Worm (Caenorhabditis elegans) whole organism, L1 larva: ENCODE measurements around the gene nmy-1.
A peak's percentile ranks its signal among the peaks of the same experiment; 100 is the strongest.

Experiments used
- C04F5.9 ChIP-seq: sonication (generic microtip); optimal IDR thresholded peaks from 2 replicates; lab custom pipeline; 2016; ENCODE audit warnings: missing genetic modification characterization, missing compliant biosample characterization
- aly-2 ChIP-seq: fragments of 150-350 bp; optimal IDR thresholded peaks from 2 replicates; lab custom pipeline; 2014; ENCODE audit warnings: missing biosample characterization, missing genetic modification characterization
- ama-1 ChIP-seq: fragments of 150-350 bp; optimal IDR thresholded peaks from 2 replicates; lab custom pipeline; 2014
- blmp-1 ChIP-seq: fragments of 150-350 bp; optimal IDR thresholded peaks from 2 replicates; lab custom pipeline; 2014; ENCODE audit warnings: missing biosample characterization, missing genetic modification characterization
- ceh-82 ChIP-seq, 3 experiments: fragments of 150-350 bp in 1 of 3; sonication (generic microtip) in 2 of 3; optimal IDR thresholded peaks; 2 replicates each; lab custom pipeline; 2014 to 2017; ENCODE audit warnings: missing biosample characterization in 3 of 3, missing genetic modification characterization in 3 of 3
- ceh-88 ChIP-seq: fragments of 200-800 bp; sonication (Bioruptor generic); IDR thresholded peaks from 2 replicates; pipeline ENCODE4 v1.3.6; 2022; ENCODE audit warnings: missing genetic modification characterization, missing compliant biosample characterization
- dpl-1 ChIP-seq, 3 experiments: fragments of 150-350 bp in 2 of 3; sonication (generic microtip) in 1 of 3; optimal IDR thresholded peaks; 2 replicates each; lab custom pipeline; 2014 to 2017; ENCODE audit warnings: missing biosample characterization in 3 of 3, missing genetic modification characterization in 3 of 3, missing genetic modification reagents in 3 of 3
- dsc-1 ChIP-seq: sonication (generic microtip); optimal IDR thresholded peaks from 2 replicates; lab custom pipeline; 2016; ENCODE audit warnings: mild to moderate bottlenecking, missing genetic modification characterization, missing compliant biosample characterization
- efl-1 ChIP-seq, 4 experiments: fragments of 150-350 bp; optimal IDR thresholded peaks in 3 of 4; peaks in 1 of 4; 1 replicate in 1 of 4; 2 replicates in 3 of 4; lab custom pipeline; 2014; ENCODE audit warnings: missing biosample characterization in 2 of 4, missing genetic modification characterization in 2 of 4, missing genetic modification reagents in 2 of 4
- efl-3 ChIP-seq: fragments of 200-800 bp; sonication (Bioruptor generic); optimal IDR thresholded peaks from 2 replicates; lab custom pipeline; 2018; ENCODE audit warnings: mild to moderate bottlenecking, missing genetic modification characterization, missing compliant biosample characterization
- egl-27 ChIP-seq, 2 experiments: fragments of 150-350 bp in 1 of 2; sonication (generic microtip); optimal IDR thresholded peaks; 3 replicates each; lab custom pipeline; 2017 to 2018; ENCODE audit warnings: missing biosample characterization in 2 of 2, missing genetic modification characterization in 2 of 2, missing genetic modification reagents in 2 of 2
- elt-3 ChIP-seq, 6 experiments: fragments of 150-350 bp in 1 of 6; sonication (generic microtip); optimal IDR thresholded peaks; 2 replicates each; lab custom pipeline; 2017 to 2018; ENCODE audit warnings: missing biosample characterization in 6 of 6, missing genetic modification characterization in 6 of 6, inconsistent platforms in 1 of 6
- fkh-4 ChIP-seq: sonication (generic microtip); optimal IDR thresholded peaks from 2 replicates; lab custom pipeline; 2016; ENCODE audit warnings: missing compliant biosample characterization, missing genetic modification characterization, borderline replicate concordance
- grh-1 ChIP-seq: fragments of 200-800 bp; sonication (Bioruptor generic); IDR thresholded peaks from 2 replicates; pipeline ENCODE4 v1.3.6; 2022; ENCODE audit warnings: missing genetic modification reagents, missing genetic modification characterization, missing compliant biosample characterization
- hlh-4 ChIP-seq: sonication (generic microtip); optimal IDR thresholded peaks from 2 replicates; lab custom pipeline; 2016; ENCODE audit warnings: mild to moderate bottlenecking, missing genetic modification characterization, missing compliant biosample characterization
- irx-1 ChIP-seq: sonication (generic microtip); optimal IDR thresholded peaks from 2 replicates; lab custom pipeline; 2016; ENCODE audit warnings: missing genetic modification characterization, missing compliant biosample characterization
- jun-1 ChIP-seq: fragments of 150-350 bp; optimal IDR thresholded peaks from 2 replicates; lab custom pipeline; 2014; ENCODE audit warnings: missing biosample characterization, missing genetic modification reagents, missing genetic modification characterization
- lin-14 ChIP-seq: fragments of 200-800 bp; sonication (Bioruptor generic); optimal IDR thresholded peaks from 2 replicates; lab custom pipeline; 2018; ENCODE audit warnings: mild to moderate bottlenecking, missing genetic modification characterization, moderate library complexity, missing compliant biosample characterization
- lin-15B ChIP-seq: fragments of 150-350 bp; sonication (generic microtip); optimal IDR thresholded peaks from 3 replicates; lab custom pipeline; 2014; ENCODE audit warnings: missing biosample characterization, missing genetic modification characterization
- lin-35 ChIP-seq, 2 experiments: fragments of 150-350 bp; optimal IDR thresholded peaks; 2 replicates each; lab custom pipeline; 2014; ENCODE audit warnings: missing biosample characterization in 2 of 2, missing genetic modification characterization in 2 of 2, missing genetic modification reagents in 2 of 2
- lsy-2 ChIP-seq, 2 experiments: fragments of 150-350 bp; optimal IDR thresholded peaks; 2 replicates each; lab custom pipeline; 2014; ENCODE audit warnings: missing biosample characterization in 2 of 2, missing genetic modification characterization in 2 of 2
- mab-9 ChIP-seq: fragments of 200-800 bp; sonication (Bioruptor generic); IDR thresholded peaks from 2 replicates; pipeline ENCODE4 v1.3.6; 2022; ENCODE audit warnings: missing genetic modification reagents, missing genetic modification characterization, missing compliant biosample characterization
- mep-1 ChIP-seq: fragments of 150-350 bp; optimal IDR thresholded peaks from 2 replicates; lab custom pipeline; 2014; ENCODE audit warnings: missing biosample characterization, missing genetic modification characterization
- nhr-12 ChIP-seq: sonication (generic microtip); optimal IDR thresholded peaks from 2 replicates; lab custom pipeline; 2017; ENCODE audit warnings: missing biosample characterization, missing genetic modification characterization
- nhr-19 ChIP-seq: fragments of 200-800 bp; sonication (Bioruptor generic); conservative IDR thresholded peaks from 2 replicates; pipeline ENCODE4 v1.3.6; 2022; ENCODE audit warnings: missing genetic modification characterization, missing compliant biosample characterization
- nhr-20 ChIP-seq: sonication (generic microtip); optimal IDR thresholded peaks from 2 replicates; lab custom pipeline; 2016; ENCODE audit warnings: mild to moderate bottlenecking, missing genetic modification characterization, missing compliant biosample characterization
- nhr-237 ChIP-seq: fragments of 150-350 bp; optimal IDR thresholded peaks from 2 replicates; lab custom pipeline; 2014; ENCODE audit warnings: missing biosample characterization, missing genetic modification characterization
- nhr-47 ChIP-seq: sonication (generic microtip); optimal IDR thresholded peaks from 2 replicates; lab custom pipeline; 2016; ENCODE audit warnings: mild to moderate bottlenecking, missing genetic modification characterization, moderate library complexity, missing compliant biosample characterization
- nhr-71 ChIP-seq: sonication (generic microtip); optimal IDR thresholded peaks from 2 replicates; lab custom pipeline; 2016; ENCODE audit warnings: mild to moderate bottlenecking, missing genetic modification characterization, moderate library complexity, missing compliant biosample characterization
- nhr-76 ChIP-seq: sonication (generic microtip); optimal IDR thresholded peaks from 2 replicates; lab custom pipeline; 2017; ENCODE audit warnings: missing biosample characterization, missing genetic modification characterization
- nhr-84 ChIP-seq: sonication (generic microtip); optimal IDR thresholded peaks from 2 replicates; lab custom pipeline; 2017; ENCODE audit warnings: missing biosample characterization, missing genetic modification characterization
- nhr-85 ChIP-seq: sonication (generic microtip); peaks from one replicate; lab custom pipeline; 2016; ENCODE audit warnings: missing genetic modification characterization, inconsistent platforms, missing compliant biosample characterization
- nhr-90 ChIP-seq: sonication (generic microtip); optimal IDR thresholded peaks from 2 replicates; lab custom pipeline; 2016; ENCODE audit warnings: mild to moderate bottlenecking, missing genetic modification characterization, missing compliant biosample characterization; ENCODE audit not compliant: poor library complexity
- rnt-1 ChIP-seq: sonication (generic microtip); optimal IDR thresholded peaks from 2 replicates; lab custom pipeline; 2016; ENCODE audit warnings: mild to moderate bottlenecking, missing genetic modification characterization, moderate library complexity, missing compliant biosample characterization
- skn-1 ChIP-seq: fragments of 150-350 bp; optimal IDR thresholded peaks from 2 replicates; lab custom pipeline; 2014; ENCODE audit warnings: missing biosample characterization, missing genetic modification characterization
- tbx-2 ChIP-seq: sonication (generic microtip); optimal IDR thresholded peaks from 2 replicates; lab custom pipeline; 2016; ENCODE audit warnings: missing genetic modification characterization, missing compliant biosample characterization
- unc-130 ChIP-seq: fragments of 150-350 bp; optimal IDR thresholded peaks from 2 replicates; lab custom pipeline; 2017; ENCODE audit warnings: missing biosample characterization, missing genetic modification characterization, inconsistent platforms
- unc-30 ChIP-seq: sonication (generic microtip); optimal IDR thresholded peaks from 2 replicates; lab custom pipeline; 2017; ENCODE audit warnings: missing biosample characterization, missing genetic modification characterization
- unc-62 ChIP-seq: fragments of 150-350 bp; optimal IDR thresholded peaks from 2 replicates; lab custom pipeline; 2014; ENCODE audit warnings: missing biosample characterization, missing genetic modification reagents, missing genetic modification characterization
- vab-15 ChIP-seq: sonication (generic microtip); optimal IDR thresholded peaks from 2 replicates; lab custom pipeline; 2017; ENCODE audit warnings: missing genotype, mild to moderate bottlenecking, missing genetic modification characterization, missing compliant biosample characterization
- zag-1 ChIP-seq: fragments of 150-350 bp; optimal IDR thresholded peaks from 2 replicates; lab custom pipeline; 2014; ENCODE audit warnings: missing biosample characterization, missing genetic modification characterization
- zip-4 ChIP-seq: fragments of 200-800 bp; sonication (Bioruptor generic); optimal IDR thresholded peaks from 2 replicates; lab custom pipeline; 2018; ENCODE audit warnings: mild to moderate bottlenecking, missing genetic modification characterization, moderate library complexity, missing compliant biosample characterization
- ztf-11 ChIP-seq, 2 experiments: sonication (generic microtip); optimal IDR thresholded peaks; 2 replicates each; lab custom pipeline; 2016 to 2017; ENCODE audit warnings: missing genetic modification characterization in 2 of 2, missing biosample characterization in 1 of 2, missing compliant biosample characterization in 1 of 2
- ztf-4 ChIP-seq: fragments of 150-350 bp; optimal IDR thresholded peaks from 2 replicates; lab custom pipeline; 2014; ENCODE audit warnings: missing biosample characterization, missing genetic modification characterization

The nmy-1 gene

DNA sequence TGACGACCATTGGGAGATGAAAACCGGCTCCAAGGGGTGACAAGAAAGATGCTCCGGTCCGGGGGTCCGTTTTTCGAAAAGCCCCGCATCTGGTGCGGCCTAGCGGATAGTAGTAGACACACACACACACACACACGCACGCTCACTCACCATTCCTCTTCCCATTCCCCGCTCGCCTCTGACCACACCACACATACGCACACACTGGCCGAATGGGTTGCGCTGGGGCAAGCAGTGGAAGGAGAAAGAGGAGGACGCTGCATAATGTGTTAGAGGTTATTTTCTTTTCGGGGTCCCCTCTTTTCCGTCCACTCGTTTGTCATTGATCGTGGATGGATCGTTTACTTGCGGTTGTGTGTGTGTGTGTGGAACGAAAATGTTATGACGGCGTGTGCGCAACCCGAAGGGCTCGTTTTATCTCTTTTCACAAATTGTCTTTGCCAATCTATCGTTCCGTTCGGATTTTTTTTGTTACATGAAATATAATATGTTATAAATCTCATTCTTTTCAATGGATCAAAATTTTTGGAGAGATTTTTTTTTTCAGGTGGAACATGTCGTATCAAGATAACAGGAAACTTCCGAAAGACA is 23.9 kb upstream of the nmy-1 start, which contains the start of gene vang-1 (continued):
- TF ChIP-seq nhr-85 (tag; lab: Kevin White, UChicago) (peak; percentile 52), skn-1 (tag; lab: Kevin White, UChicago) (peak; percentile 1), zag-1 (tag; lab: Kevin White, UChicago) (no peak), rnt-1 (tag; lab: Kevin White, UChicago) (no peak), nhr-237 (tag; lab: Kevin White, UChicago) (no peak), unc-130 (tag; lab: Kevin White, UChicago) (no peak), C04F5.9 (tag; lab: Kevin White, UChicago) (no peak), nhr-20 (tag; lab: Kevin White, UChicago) (no peak), lin-14 (GFP tag; lab: Kevin White, UChicago) (peak; percentile 77), lin-15B (tag; lab: Kevin White, UChicago) (no peak), ztf-4 (tag; lab: Kevin White, UChicago) (no peak), elt-3 (tag; optimal IDR thresholded peaks at IDR 0.05; lab: Kevin White, UChicago) (no peak), ztf-11 (tag; optimal IDR thresholded peaks at IDR 0.05; lab: Kevin White, UChicago) (peak in 1 of 2 experiments; percentile 36), blmp-1 (tag; lab: Kevin White, UChicago) (peak; percentile 3), vab-15 (tag; lab: Kevin White, UChicago) (no peak), ceh-82 (tag; optimal IDR thresholded peaks at IDR 0.05; lab: Kevin White, UChicago) (peak in 1 of 3 experiments; percentile 41), hlh-4 (tag; lab: Kevin White, UChicago) (no peak), mab-9 (GFP tag; lab: Robert Waterston, UW) (0 out of 2 replicates have a peak, but pooled peaks have one; percentile 27), nhr-71 (tag; lab: Kevin White, UChicago) (no peak), irx-1 (tag; lab: Kevin White, UChicago) (no peak), ceh-88 (no peak), nhr-90 (no peak), unc-62 (GFP tag; lab: Kevin White, UChicago) (no peak), unc-30 (tag; lab: Kevin White, UChicago) (no peak), nhr-76 (tag; lab: Kevin White, UChicago) (no peak), nhr-12 (tag; lab: Kevin White, UChicago) (no peak), tbx-2 (tag; lab: Kevin White, UChicago) (peak; percentile 2), dsc-1 (tag; lab: Kevin White, UChicago) (peak; percentile 16), nhr-84 (no peak)

DNA sequence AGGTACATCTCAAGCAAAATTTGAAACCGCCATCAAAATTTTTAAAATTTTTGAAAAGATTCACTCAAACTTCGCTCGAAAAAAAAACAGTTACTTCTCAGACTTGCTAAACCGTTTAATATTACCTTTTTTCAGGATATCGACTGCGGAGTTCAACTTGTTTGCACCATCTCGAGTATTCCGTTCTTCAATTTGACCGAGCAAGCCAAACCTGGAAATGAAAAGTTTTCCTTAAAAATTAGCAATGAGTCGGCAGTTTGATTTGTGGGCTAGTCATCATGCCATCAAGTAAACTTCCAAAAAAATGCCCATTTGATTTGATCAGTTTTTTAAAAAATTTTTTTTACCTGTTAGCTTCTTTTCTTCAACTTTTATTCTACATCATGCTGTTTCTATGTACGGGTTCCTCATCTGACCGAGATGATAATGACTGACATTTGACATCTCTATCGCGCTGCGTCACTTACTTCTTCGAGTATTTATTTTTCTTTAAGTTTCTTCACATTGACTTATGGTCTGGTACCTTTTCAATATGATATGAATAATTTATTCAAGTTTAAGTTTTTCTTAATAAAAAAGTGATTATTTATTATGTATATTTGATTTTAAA is 19.2 kb upstream of the nmy-1 start:
- TF ChIP-seq ama-1 (lab: Kevin White, UChicago) (peak; percentile 12), aly-2 (tag; lab: Kevin White, UChicago) (no peak), mep-1 (tag; lab: Kevin White, UChicago) (peak; percentile 11), nhr-19 (GFP tag; lab: Robert Waterston, UW) (0 out of 2 replicates have a peak, but pooled peaks have one; percentile 5), nhr-71 (tag; lab: Kevin White, UChicago) (peak; percentile 2), lsy-2 (tag; optimal IDR thresholded peaks at IDR 0.05; lab: Kevin White, UChicago) (peak in 1 of 2 experiments; percentile 1), ztf-4 (tag; lab: Kevin White, UChicago) (peak; percentile 18), zip-4 (GFP tag; lab: Kevin White, UChicago) (no peak)

DNA sequence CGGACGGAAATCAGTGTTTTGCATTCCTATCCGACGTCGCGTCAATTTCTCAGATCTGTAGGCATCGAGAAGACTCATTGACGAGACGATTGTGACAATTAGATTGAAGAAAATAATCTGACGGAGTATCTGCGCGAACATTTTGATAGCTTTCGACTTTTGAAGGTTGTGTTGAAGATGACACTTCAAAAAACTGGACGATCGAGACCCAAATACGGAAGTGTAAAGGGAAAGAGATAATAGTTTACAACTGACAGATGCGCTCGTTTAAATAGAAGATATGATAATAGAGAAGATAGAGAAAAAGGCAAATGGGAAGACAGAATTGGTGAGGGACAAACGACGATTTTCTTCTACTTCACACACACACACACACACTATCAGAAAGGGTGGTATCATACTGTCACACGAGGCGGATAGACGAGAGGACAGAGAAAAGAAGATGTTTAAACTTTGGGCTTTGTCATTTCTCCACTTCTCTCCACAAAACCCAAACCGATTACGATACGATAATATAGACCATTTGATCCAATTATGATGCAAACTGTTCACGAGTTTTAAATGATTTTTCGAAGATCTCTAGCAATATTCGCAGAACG is 18.1 kb upstream of the nmy-1 start, which contains the start of gene B0410.3:
B0410.3 (minus strand) TSS at position 351 of the 599 bp plus-strand sequence.
- TF ChIP-seq egl-27 (tag; optimal IDR thresholded peaks at IDR 0.05; lab: Kevin White, UChicago) (peak in 1 of 2 experiments; percentile 55), lin-35 (GFP tag; optimal IDR thresholded peaks at IDR 0.05; lab: Kevin White, UChicago) (peak; percentile 7 to 60), jun-1 (tag; lab: Kevin White, UChicago) (peak; percentile 5), efl-3 (no peak), lsy-2 (tag; optimal IDR thresholded peaks at IDR 0.05; lab: Kevin White, UChicago) (peak; percentile 30 to 68), nhr-90 (peak; percentile 85), nhr-71 (tag; lab: Kevin White, UChicago) (peak; percentile 86), lin-14 (GFP tag; lab: Kevin White, UChicago) (peak; percentile 83), dsc-1 (tag; lab: Kevin White, UChicago) (no peak), nhr-85 (tag; lab: Kevin White, UChicago) (peak; percentile 99), lin-15B (tag; lab: Kevin White, UChicago) (no peak), fkh-4 (tag; lab: Kevin White, UChicago) (no peak), dpl-1 (GFP tag; optimal IDR thresholded peaks at IDR 0.05; lab: Kevin White, UChicago) (peak in 1 of 3 experiments; percentile 7), hlh-4 (tag; lab: Kevin White, UChicago) (no peak), nhr-20 (tag; lab: Kevin White, UChicago) (peak; percentile 84), elt-3 (tag; optimal IDR thresholded peaks at IDR 0.05; lab: Kevin White, UChicago) (peak; percentile 33 to 96 (median 88)), nhr-47 (tag; lab: Kevin White, UChicago) (peak; percentile 64), rnt-1 (tag; lab: Kevin White, UChicago) (no peak), grh-1 (GFP tag; lab: Robert Waterston, UW) (peak; percentile 59), efl-1 (optimal IDR thresholded peaks at IDR 0.05; lab: Kevin White, UChicago) (no peak), efl-1 (GFP tag; optimal IDR thresholded peaks at IDR 0.05 in 1 of 2; lab: Kevin White, UChicago) (peak in 1 of 2 experiments; percentile 72)
